Worm (Caenorhabditis elegans) whole organism, L4/young adult: ENCODE data around the gene snpc-1.1.

Experiments used
- W03F9.2 ChIP-seq: fragments of 150-350 bp; optimal IDR thresholded peaks from 2 replicates; lab custom pipeline; 2014; ENCODE audit warnings: missing biosample characterization, missing genetic modification characterization
- him-1 ChIP-seq: sonication (generic microtip); optimal IDR thresholded peaks from 2 replicates; lab custom pipeline; 2016; ENCODE audit warnings: missing genotype, missing genetic modification reagents, missing genetic modification characterization, missing compliant biosample characterization

- TF ChIP-seq W03F9.2 (tag; lab: Kevin White, UChicago) (no peak), him-1 (tag; lab: Kevin White, UChicago) (no peak)
These were observed 31.2 kb upstream of the snpc-1.1 start for ce11 chrII:7812332-7812731.
